Worm (Caenorhabditis elegans): Measurements from ENCODE around the gene dph-3.

DNA sequence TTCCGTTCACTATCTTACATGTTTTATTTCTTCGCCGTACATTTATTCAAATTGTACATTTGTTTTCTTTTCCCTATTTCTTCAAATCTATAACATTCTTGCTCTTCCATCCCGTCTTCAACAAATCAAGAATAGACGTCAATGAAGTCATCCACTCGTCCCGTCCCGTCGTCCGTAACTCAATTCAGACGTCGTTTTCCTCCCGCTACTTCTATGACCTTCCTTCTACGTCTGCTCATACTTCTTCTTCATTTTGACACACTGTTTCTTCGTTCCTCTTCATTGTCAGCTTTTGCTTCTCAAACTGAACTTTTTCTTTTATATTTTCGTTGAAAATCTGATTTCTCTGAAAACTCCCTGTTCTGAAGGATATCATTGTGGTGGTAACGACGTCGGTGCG is 46.9 kb upstream of the dph-3 start:
- TF ChIP-seq tbx-37 (GFP tag; conservative IDR thresholded peaks at IDR 0.05) = no peak
- no peak for TF ChIP-seq ama-1 (optimal IDR thresholded peaks at IDR 0.05)
- no peak for TF ChIP-seq pes-1 (GFP tag; IDR thresholded peaks at IDR 0.05)
- no peak for TF ChIP-seq ceh-13 (GFP tag; optimal IDR thresholded peaks at IDR 0.05)
- no peak for TF ChIP-seq hmg-4 (GFP tag; optimal IDR thresholded peaks at IDR 0.05)
- no peak for TF ChIP-seq tbx-11 (GFP tag; IDR thresholded peaks at IDR 0.05)
- no peak for TF ChIP-seq B0310.2 (tag; optimal IDR thresholded peaks at IDR 0.05)
- TF ChIP-seq sea-1 (GFP tag; conservative IDR thresholded peaks at IDR 0.05) = no peak
- no peak for TF ChIP-seq F13C5.2 (tag; optimal IDR thresholded peaks at IDR 0.05)
- no peak for TF ChIP-seq ets-7 (tag; optimal IDR thresholded peaks at IDR 0.05)
